Fruit fly (Drosophila melanogaster) whole organism, embryonic: ENCODE measurements around the gene BRWD3.
A peak's percentile ranks its signal among the peaks of the same experiment; 100 is the strongest.

Experiments used
- BEAF-32 ChIP-seq: fragments of 200-800 bp; sonication (Bioruptor generic); optimal IDR thresholded peaks from 3 replicates; lab custom pipeline; 2017; ENCODE audit warnings: missing biosample characterization, missing genetic modification characterization, mild to moderate bottlenecking, moderate library complexity, missing genetic modification reagents
- CG10267 ChIP-seq: fragments of 200-800 bp; sonication (Bioruptor generic); optimal IDR thresholded peaks from 2 replicates; lab custom pipeline; 2018; ENCODE audit warnings: missing biosample characterization, mild to moderate bottlenecking, missing genetic modification characterization, moderate library complexity
- CG10274 ChIP-seq: fragments of 200-800 bp; sonication (Bioruptor generic); optimal IDR thresholded peaks from 3 replicates; lab custom pipeline; 2017; ENCODE audit warnings: missing biosample characterization, mild to moderate bottlenecking, missing genetic modification characterization
- CG10462 ChIP-seq: fragments of 200-800 bp; sonication (Bioruptor generic); optimal IDR thresholded peaks from 2 replicates; lab custom pipeline; 2016; ENCODE audit warnings: missing biosample characterization, missing genetic modification characterization
- CG10565 ChIP-seq: fragments of 200-800 bp; sonication (Bioruptor generic); optimal IDR thresholded peaks from 3 replicates; lab custom pipeline; 2016; ENCODE audit warnings: missing biosample characterization, mild to moderate bottlenecking, missing genetic modification characterization
- CG12155 ChIP-seq: fragments of 200-800 bp; sonication (Bioruptor generic); optimal IDR thresholded peaks from 3 replicates; lab custom pipeline; 2016; ENCODE audit warnings: missing biosample characterization, missing genetic modification characterization
- CG14710 ChIP-seq: fragments of 200-800 bp; sonication (Bioruptor generic); optimal IDR thresholded peaks from 3 replicates; lab custom pipeline; 2019; ENCODE audit warnings: missing biosample characterization, mild to moderate bottlenecking, missing genetic modification characterization, moderate library complexity
- CG1603 ChIP-seq: fragments of 200-800 bp; sonication (Bioruptor generic); optimal IDR thresholded peaks from 2 replicates; lab custom pipeline; 2019; ENCODE audit warnings: missing biosample characterization, mild to moderate bottlenecking, missing genetic modification characterization, moderate library complexity
- CG16779 ChIP-seq: fragments of 200-800 bp; sonication (Bioruptor generic); IDR thresholded peaks from 2 replicates; pipeline ENCODE4 v1.3.6; 2022; ENCODE audit warnings: missing biosample characterization, missing genetic modification characterization
- CG17829 ChIP-seq: fragments of 200-800 bp; optimal IDR thresholded peaks from 2 replicates; lab custom pipeline; 2019; ENCODE audit warnings: missing biosample characterization, mild to moderate bottlenecking, missing genetic modification characterization, moderate library complexity
- CG2199 ChIP-seq: fragments of 200-800 bp; sonication (Bioruptor generic); IDR thresholded peaks from 3 replicates; pipeline ENCODE4 v1.3.6; 2022; ENCODE audit warnings: missing biosample characterization, missing genetic modification characterization
- CG30403 ChIP-seq: fragments of 200-800 bp; sonication (Bioruptor generic); optimal IDR thresholded peaks from 3 replicates; lab custom pipeline; 2016; ENCODE audit warnings: missing biosample characterization, missing genetic modification characterization
- CG3065 ChIP-seq: fragments of 200-800 bp; sonication (Bioruptor generic); optimal IDR thresholded peaks from 2 replicates; lab custom pipeline; 2016; ENCODE audit warnings: missing biosample characterization, missing genetic modification characterization
- CG31224 ChIP-seq: fragments of 200-800 bp; sonication (Bioruptor generic); IDR thresholded peaks from 2 replicates; pipeline ENCODE4 v1.3.6; 2022; ENCODE audit warnings: missing biosample characterization, missing genetic modification characterization
- CG3407 ChIP-seq: fragments of 200-800 bp; sonication (Bioruptor generic); optimal IDR thresholded peaks from 2 replicates; lab custom pipeline; 2018; ENCODE audit warnings: missing biosample characterization, mild to moderate bottlenecking, missing genetic modification characterization
- CG3847 ChIP-seq: fragments of 200-800 bp; sonication (Bioruptor generic); IDR thresholded peaks from 2 replicates; pipeline ENCODE4 v1.3.6; 2022; ENCODE audit warnings: missing biosample characterization, missing genetic modification characterization
- CG4707 ChIP-seq: fragments of 200-800 bp; sonication (Bioruptor generic); optimal IDR thresholded peaks from 2 replicates; lab custom pipeline; 2018; ENCODE audit warnings: missing biosample characterization, mild to moderate bottlenecking, missing genetic modification characterization, moderate library complexity
- CG5180 ChIP-seq: fragments of 200-800 bp; sonication (Bioruptor generic); optimal IDR thresholded peaks from 3 replicates; lab custom pipeline; 2017; ENCODE audit warnings: missing biosample characterization, missing genetic modification characterization, mild to moderate bottlenecking, moderate library complexity, missing genetic modification reagents
- CG5245 ChIP-seq: fragments of 200-800 bp; sonication (Bioruptor generic); optimal IDR thresholded peaks from 3 replicates; lab custom pipeline; 2016; ENCODE audit warnings: missing biosample characterization, missing genetic modification characterization
- CG6175 ChIP-seq: fragments of 200-800 bp; sonication (Bioruptor generic); IDR thresholded peaks from 3 replicates; pipeline ENCODE4 v1.3.6; 2022; ENCODE audit warnings: missing biosample characterization, missing genetic modification characterization
- CG7357 ChIP-seq: fragments of 200-800 bp; sonication (Bioruptor generic); IDR thresholded peaks from 3 replicates; pipeline ENCODE4 v1.3.6; 2022; ENCODE audit warnings: missing biosample characterization, missing genetic modification characterization
- CG7556 ChIP-seq: fragments of 200-800 bp; sonication (Bioruptor generic); optimal IDR thresholded peaks from 2 replicates; lab custom pipeline; 2017; ENCODE audit warnings: missing biosample characterization, mild to moderate bottlenecking, missing genetic modification characterization
- CG9437 ChIP-seq: fragments of 200-800 bp; sonication (Bioruptor generic); optimal IDR thresholded peaks from 2 replicates; lab custom pipeline; 2018; ENCODE audit warnings: missing biosample characterization, mild to moderate bottlenecking, missing genetic modification characterization
- D19A ChIP-seq: fragments of 200-800 bp; optimal IDR thresholded peaks from 3 replicates; lab custom pipeline; 2019; ENCODE audit warnings: missing biosample characterization, mild to moderate bottlenecking, missing genetic modification characterization, moderate library complexity
- Dip3 ChIP-seq: fragments of 200-800 bp; sonication (Bioruptor generic); optimal IDR thresholded peaks from 3 replicates; lab custom pipeline; 2016; ENCODE audit warnings: missing biosample characterization, missing genetic modification characterization
- Doc2 ChIP-seq: fragments of 200-800 bp; sonication (Bioruptor generic); IDR thresholded peaks from 2 replicates; pipeline ENCODE4 v1.3.6; 2022; ENCODE audit warnings: missing biosample characterization, missing genetic modification characterization
- Gsc ChIP-seq: fragments of 200-800 bp; sonication (Bioruptor generic); IDR thresholded peaks from 2 replicates; pipeline ENCODE4 v1.3.6; 2022; ENCODE audit warnings: missing biosample characterization, missing genetic modification characterization
- Gug ChIP-seq: fragments of 200-800 bp; sonication (Bioruptor generic); IDR thresholded peaks from 4 replicates; pipeline ENCODE4 v1.3.6; 2022; ENCODE audit warnings: missing biosample characterization, missing genetic modification characterization
- Med ChIP-seq: fragments of 200-800 bp; sonication (Bioruptor generic); peaks from one replicate; lab custom pipeline; 2016; ENCODE audit warnings: missing biosample characterization, missing genetic modification characterization, mild to moderate bottlenecking, inconsistent platforms, moderate library complexity
- Oli ChIP-seq: fragments of 200-800 bp; sonication (Bioruptor generic); optimal IDR thresholded peaks from 2 replicates; lab custom pipeline; 2018; ENCODE audit warnings: missing biosample characterization, mild to moderate bottlenecking, missing genetic modification characterization, moderate library complexity
- Opbp ChIP-seq: fragments of 200-800 bp; sonication (Bioruptor generic); IDR thresholded peaks from 3 replicates; pipeline ENCODE4 v1.3.6; 2022; ENCODE audit warnings: missing biosample characterization, missing genetic modification characterization; ENCODE audit not compliant: partially characterized antibody
- Spps ChIP-seq: fragments of 200-800 bp; sonication (Bioruptor generic); optimal IDR thresholded peaks from 2 replicates; lab custom pipeline; 2018; ENCODE audit warnings: missing biosample characterization, mild to moderate bottlenecking, missing genetic modification characterization
- Xrp1 ChIP-seq: fragments of 200-800 bp; sonication (Bioruptor generic); IDR thresholded peaks from 2 replicates; pipeline ENCODE4 v1.3.6; 2022; ENCODE audit warnings: missing biosample characterization, missing genetic modification characterization
- ara ChIP-seq: fragments of 200-800 bp; sonication (Bioruptor generic); IDR thresholded peaks from 2 replicates; pipeline ENCODE4 v1.3.6; 2022; ENCODE audit warnings: missing biosample characterization, missing genetic modification characterization
- az2 ChIP-seq: fragments of 200-800 bp; sonication (Bioruptor generic); optimal IDR thresholded peaks from 3 replicates; lab custom pipeline; 2016; ENCODE audit warnings: missing biosample characterization, missing genetic modification characterization
- chm ChIP-seq: fragments of 200-800 bp; sonication (Bioruptor generic); IDR thresholded peaks from 2 replicates; pipeline ENCODE4 v1.3.6; 2022; ENCODE audit warnings: missing biosample characterization, missing genetic modification characterization
- da ChIP-seq: fragments of 200-800 bp; sonication (Bioruptor generic); optimal IDR thresholded peaks from 2 replicates; lab custom pipeline; 2016; ENCODE audit warnings: missing biosample characterization, missing genetic modification characterization
- dmrt11E ChIP-seq: fragments of 200-800 bp; sonication (Bioruptor generic); optimal IDR thresholded peaks from 3 replicates; lab custom pipeline; 2018; ENCODE audit warnings: missing biosample characterization, mild to moderate bottlenecking, missing genetic modification characterization, moderate library complexity
- gem ChIP-seq: fragments of 200-800 bp; sonication (Bioruptor generic); optimal IDR thresholded peaks from 2 replicates; lab custom pipeline; 2019; ENCODE audit warnings: missing biosample characterization, mild to moderate bottlenecking, missing genetic modification characterization, moderate library complexity
- grn ChIP-seq: fragments of 200-800 bp; sonication (Bioruptor generic); optimal IDR thresholded peaks from 3 replicates; lab custom pipeline; 2017; ENCODE audit warnings: missing biosample characterization, missing genetic modification characterization
- hkb ChIP-seq, 2 experiments: fragments of 200-800 bp in 1 of 2; fragments of >200 bp in 1 of 2; sonication (Bioruptor generic) in 1 of 2; IDR thresholded peaks in 1 of 2; optimal IDR thresholded peaks in 1 of 2; 2 replicates each; pipeline versions ENCODE4 v1.3.6 to Lab custom; 2017 to 2022; ENCODE audit warnings: missing biosample characterization in 1 of 2, missing genetic modification characterization in 1 of 2
- klu ChIP-seq: fragments of 200-800 bp; sonication (Bioruptor generic); IDR thresholded peaks from 2 replicates; pipeline ENCODE4 v1.3.6; 2022; ENCODE audit warnings: missing biosample characterization, missing genetic modification characterization
- nerfin-1 ChIP-seq: fragments of 200-800 bp; sonication (Bioruptor generic); optimal IDR thresholded peaks from 3 replicates; lab custom pipeline; 2019; ENCODE audit warnings: missing biosample characterization, mild to moderate bottlenecking, missing genetic modification characterization, moderate library complexity
- pb ChIP-seq: fragments of 200-800 bp; sonication (Bioruptor generic); optimal IDR thresholded peaks from 3 replicates; lab custom pipeline; 2016; ENCODE audit warnings: missing biosample characterization, missing genetic modification characterization
- prd ChIP-seq, 3 experiments: fragments of >200 bp in 2 of 3; fragments of 200-800 bp in 1 of 3; sonication (Bioruptor generic) in 1 of 3; optimal IDR thresholded peaks in 2 of 3; IDR thresholded peaks in 1 of 3; 2 replicates in 2 of 3; 3 replicates in 1 of 3; pipeline versions ENCODE4 v1.3.6 to Lab custom; 2017 to 2022; ENCODE audit warnings: missing biosample characterization in 1 of 3, missing genetic modification characterization in 1 of 3
- sens ChIP-seq: fragments of 200-800 bp; sonication (Bioruptor generic); peaks from one replicate; lab custom pipeline; 2016; ENCODE audit warnings: missing biosample characterization, missing genetic modification characterization
- sisA ChIP-seq: fragments of 200-800 bp; sonication (Bioruptor generic); IDR thresholded peaks from 2 replicates; pipeline ENCODE4 v1.3.6; 2022; ENCODE audit warnings: missing biosample characterization, missing genetic modification characterization
- ssp ChIP-seq: fragments of 200-800 bp; sonication (Bioruptor generic); IDR thresholded peaks from 2 replicates; pipeline ENCODE4 v1.3.6; 2022; ENCODE audit warnings: missing biosample characterization, missing genetic modification characterization
- stwl ChIP-seq: fragments of 200-800 bp; sonication (Bioruptor generic); optimal IDR thresholded peaks from 3 replicates; lab custom pipeline; 2018; ENCODE audit warnings: missing biosample characterization, mild to moderate bottlenecking, missing genetic modification characterization, moderate library complexity
- tap ChIP-seq: fragments of 200-800 bp; optimal IDR thresholded peaks from 3 replicates; lab custom pipeline; 2019; ENCODE audit warnings: missing biosample characterization, mild to moderate bottlenecking, missing genetic modification characterization, moderate library complexity
- zfh1 ChIP-seq: fragments of 200-800 bp; sonication (Bioruptor generic); IDR thresholded peaks from 3 replicates; pipeline ENCODE4 v1.3.6; 2022; ENCODE audit warnings: missing biosample characterization, missing genetic modification characterization

The BRWD3 gene

DNA sequence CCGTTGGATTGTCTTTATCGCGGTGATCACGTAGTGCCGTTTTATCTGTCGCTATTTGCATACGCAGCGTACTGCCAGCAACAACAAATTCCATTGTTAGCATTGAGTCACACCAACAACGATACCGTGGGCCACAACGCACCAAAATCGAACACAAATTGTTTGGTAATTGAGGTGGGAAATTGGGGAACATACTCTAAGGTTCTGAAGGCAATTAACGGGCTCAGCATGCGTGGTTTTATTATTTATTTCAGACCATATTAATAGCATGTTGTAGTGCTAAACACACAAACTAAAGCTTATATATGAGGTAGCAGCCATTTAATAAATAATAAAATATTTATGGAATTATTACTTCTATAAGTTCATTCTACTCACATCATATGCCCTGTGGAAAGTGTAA, 20.3 kb upstream of the BRWD3 start (continued):
- TF ChIP-seq tap (tag; lab: Kevin White, UChicago) (no peak), da (GFP tag; lab: Kevin White, UChicago) (no peak), Xrp1 (GFP tag; lab: Robert Waterston, UW) (peak; percentile 17; the same call in 1 of the 2 replicates), Spps (tag; lab: Kevin White, UChicago) (no peak), Gsc (no peak), Med (GFP tag; lab: Kevin White, UChicago) (peak; percentile 92), zfh1 (GFP tag; lab: Robert Waterston, UW) (no peak), gem (tag; lab: Kevin White, UChicago) (peak; percentile 55), CG16779 (GFP tag; lab: Robert Waterston, UW) (no peak), CG6175 (GFP tag; lab: Robert Waterston, UW) (no peak), D19A (tag; lab: Kevin White, UChicago) (peak; percentile 62), CG2199 (GFP tag; lab: Robert Waterston, UW) (no peak), CG4707 (GFP tag; lab: Kevin White, UChicago) (peak; percentile 89), Dip3 (GFP tag; lab: Kevin White, UChicago) (no peak), chm (GFP tag; lab: Robert Waterston, UW) (no peak), hkb (optimal IDR thresholded peaks at IDR 0.05; lab: Kevin White, UChicago) (no peak), hkb (GFP tag; IDR thresholded peaks at IDR 0.05; lab: Robert Waterston, UW) (peak; percentile 48), grn (GFP tag; lab: Kevin White, UChicago) (peak; percentile 16), sens (peak; percentile 86), CG3065 (GFP tag; lab: Kevin White, UChicago) (no peak), CG14710 (peak; percentile 26), CG7556 (GFP tag; lab: Kevin White, UChicago) (peak; percentile 46), Oli (peak; percentile 35), CG12155 (GFP tag; lab: Kevin White, UChicago) (no peak), CG5180 (GFP tag; lab: Kevin White, UChicago) (no peak), Doc2 (GFP tag; lab: Robert Waterston, UW) (no peak), CG3407 (GFP tag; lab: Kevin White, UChicago) (peak; percentile 22), klu (GFP tag; lab: Robert Waterston, UW) (no peak), az2 (GFP tag; lab: Kevin White, UChicago) (no peak), CG17829 (tag; lab: Kevin White, UChicago) (peak; percentile 28), sisA (GFP tag; lab: Robert Waterston, UW) (no peak), CG7357 (no peak), CG10565 (GFP tag; lab: Kevin White, UChicago) (no peak), nerfin-1 (tag; lab: Kevin White, UChicago) (peak; percentile 5), prd (optimal IDR thresholded peaks at IDR 0.05; lab: Kevin White, UChicago) (no peak), prd (GFP tag; IDR thresholded peaks at IDR 0.05; lab: Robert Waterston, UW) (peak; percentile 9; the same call in 1 of the 3 replicates), stwl (tag; lab: Kevin White, UChicago) (no peak), pb (GFP tag; lab: Kevin White, UChicago) (no peak), CG30403 (GFP tag; lab: Kevin White, UChicago) (peak; percentile 15), dmrt11E (tag; lab: Kevin White, UChicago) (peak; percentile 57), CG10267 (tag; lab: Kevin White, UChicago) (peak; percentile 12), CG10274 (GFP tag; lab: Kevin White, UChicago) (no peak), CG9437 (peak; percentile 32), Gug (GFP tag; lab: Robert Waterston, UW) (no peak), Opbp (GFP tag; lab: Robert Waterston, UW) (no peak), BEAF-32 (GFP tag; lab: Kevin White, UChicago) (no peak), CG31224 (GFP tag; lab: Robert Waterston, UW) (no peak), ara (GFP tag; lab: Robert Waterston, UW) (0 out of 2 replicates have a peak, but pooled peaks have one; percentile 41), CG1603 (tag; lab: Kevin White, UChicago) (peak; percentile 26), CG5245 (GFP tag; lab: Kevin White, UChicago) (peak; percentile 17), CG10462 (no peak), ssp (GFP tag; lab: Robert Waterston, UW) (no peak), CG3847 (GFP tag; lab: Robert Waterston, UW) (no peak)
